Worm (Caenorhabditis elegans): Measurements from ENCODE around the gene F16G10.9.

DNA sequence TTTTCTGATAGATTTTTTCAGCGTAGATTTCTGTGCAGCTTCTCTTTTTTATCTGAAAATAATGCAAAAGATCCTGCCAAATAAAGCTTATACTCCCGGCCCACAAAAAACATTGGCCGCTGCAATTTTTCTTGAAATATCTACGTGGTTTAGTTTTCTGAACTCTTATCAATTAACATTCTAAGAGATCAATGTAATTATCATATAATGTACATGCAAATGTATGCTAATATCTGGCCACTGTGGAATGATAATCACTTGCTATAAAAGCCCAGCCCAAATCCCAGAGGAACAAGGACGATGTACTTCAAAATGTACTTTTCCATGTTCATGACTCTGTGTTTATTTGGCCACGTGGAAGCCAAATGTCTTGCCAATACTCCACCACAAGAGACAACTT, 30.9 kb downstream of the F16G10.9 start, which contains the start of gene F43C11.2:
- no peak for TF ChIP-seq nhr-28 (tag; optimal IDR thresholded peaks at IDR 0.05)
- TF ChIP-seq tbx-2 (tag; optimal IDR thresholded peaks at IDR 0.05), result no peak
- no peak for TF ChIP-seq nhr-11 (tag; optimal IDR thresholded peaks at IDR 0.05)
- no peak for TF ChIP-seq dpl-1 (GFP tag; optimal IDR thresholded peaks at IDR 0.05)
- no peak for TF ChIP-seq lin-35 (GFP tag; optimal IDR thresholded peaks at IDR 0.05)
- no peak for TF ChIP-seq ceh-82 (tag; optimal IDR thresholded peaks at IDR 0.05)
- TF ChIP-seq ceh-90 (tag; optimal IDR thresholded peaks at IDR 0.05), result no peak
- no peak for TF ChIP-seq lin-14 (GFP tag; optimal IDR thresholded peaks at IDR 0.05)
- TF ChIP-seq nhr-237 (tag; optimal IDR thresholded peaks at IDR 0.05), result no peak
- no peak for TF ChIP-seq F16B12.6 (tag; optimal IDR thresholded peaks at IDR 0.05)

Measured in whole organism, L1 larva.